Fruit fly (Drosophila melanogaster) whole organism, pupa: Measurements from ENCODE around the gene CG42597.

ENCODE experiments used
- CG10348 ChIP-seq: fragments of 200-800 bp; sonication (Bioruptor generic); IDR thresholded peaks from 2 replicates; pipeline ENCODE4 v1.3.6; 2022; ENCODE audit warnings: missing biosample characterization, missing genetic modification characterization
- CG12605 ChIP-seq: fragments of 200-800 bp; sonication (Bioruptor generic); IDR thresholded peaks from 2 replicates; pipeline ENCODE4 v1.3.6; 2022; ENCODE audit warnings: missing biosample characterization, missing genetic modification characterization
- CG13204 ChIP-seq: fragments of 200-800 bp; sonication (Bioruptor generic); optimal IDR thresholded peaks from 2 replicates; lab custom pipeline; 2018; ENCODE audit warnings: missing biosample characterization, mild to moderate bottlenecking, missing genetic modification characterization, moderate library complexity
- CG14655 ChIP-seq: fragments of 200-800 bp; sonication (Bioruptor generic); optimal IDR thresholded peaks from 3 replicates; lab custom pipeline; 2017; ENCODE audit warnings: mild to moderate bottlenecking, missing biosample characterization, missing genetic modification reagents, missing genetic modification characterization
- CG15710 ChIP-seq: fragments of 200-800 bp; sonication (Bioruptor generic); optimal IDR thresholded peaks from 2 replicates; lab custom pipeline; 2018; ENCODE audit warnings: missing biosample characterization, mild to moderate bottlenecking, missing genetic modification characterization, moderate library complexity
- CG17806 ChIP-seq: fragments of 200-800 bp; sonication (Bioruptor generic); optimal IDR thresholded peaks from 2 replicates; lab custom pipeline; 2018; ENCODE audit warnings: missing biosample characterization, mild to moderate bottlenecking, missing genetic modification characterization, moderate library complexity
- CG32121 ChIP-seq: fragments of 200-800 bp; sonication (Bioruptor generic); IDR thresholded peaks from 2 replicates; pipeline ENCODE4 v1.3.6; 2022; ENCODE audit warnings: missing biosample characterization, missing genetic modification characterization
- CG34367 ChIP-seq: fragments of 200-800 bp; sonication (Bioruptor generic); optimal IDR thresholded peaks from 2 replicates; lab custom pipeline; 2018; ENCODE audit warnings: missing biosample characterization, mild to moderate bottlenecking, missing genetic modification characterization
- CG4496 ChIP-seq: fragments of 200-800 bp; sonication (Bioruptor generic); IDR thresholded peaks from 3 replicates; pipeline ENCODE4 v1.3.6; 2022; ENCODE audit warnings: missing biosample characterization, missing genetic modification characterization
- CG8159 ChIP-seq: fragments of 200-800 bp; sonication (Bioruptor generic); optimal IDR thresholded peaks from 3 replicates; lab custom pipeline; 2018; ENCODE audit warnings: missing biosample characterization, mild to moderate bottlenecking, missing genetic modification characterization, moderate library complexity
- CG8301 ChIP-seq: fragments of 200-800 bp; sonication (Bioruptor generic); optimal IDR thresholded peaks from 2 replicates; lab custom pipeline; 2018; ENCODE audit warnings: missing biosample characterization, mild to moderate bottlenecking, missing genetic modification characterization
- CG9948 ChIP-seq: fragments of 200-800 bp; sonication (Bioruptor generic); optimal IDR thresholded peaks from 2 replicates; lab custom pipeline; 2018; ENCODE audit warnings: missing biosample characterization, mild to moderate bottlenecking, missing genetic modification characterization, moderate library complexity
- D1 ChIP-seq: fragments of 200-800 bp; sonication (Bioruptor generic); optimal IDR thresholded peaks from 2 replicates; lab custom pipeline; 2018; ENCODE audit warnings: missing biosample characterization, mild to moderate bottlenecking, missing genetic modification characterization, moderate library complexity
- EcR ChIP-seq: fragments of 200-800 bp; sonication (Bioruptor generic); optimal IDR thresholded peaks from 3 replicates; lab custom pipeline; 2019; ENCODE audit warnings: missing biosample characterization, missing genetic modification characterization, mild to moderate bottlenecking, moderate library complexity, missing genetic modification reagents
- Ets98B ChIP-seq: fragments of 200-800 bp; sonication (Bioruptor generic); IDR thresholded peaks from 2 replicates; pipeline ENCODE4 v1.3.6; 2022; ENCODE audit warnings: missing biosample characterization, missing genetic modification characterization
- Pif1A ChIP-seq: fragments of 200-800 bp; sonication (Bioruptor generic); optimal IDR thresholded peaks from 3 replicates; lab custom pipeline; 2016; ENCODE audit warnings: missing biosample characterization, missing genetic modification characterization
- Pif1B ChIP-seq: fragments of 200-800 bp; sonication (Bioruptor generic); optimal IDR thresholded peaks from 3 replicates; lab custom pipeline; 2016; ENCODE audit warnings: missing biosample characterization, missing genetic modification characterization
- Snoo ChIP-seq: fragments of 200-800 bp; sonication (Bioruptor generic); optimal IDR thresholded peaks from 3 replicates; lab custom pipeline; 2017; ENCODE audit warnings: missing biosample characterization, mild to moderate bottlenecking, missing genetic modification characterization, inconsistent platforms
- fd96Ca ChIP-seq: fragments of 200-800 bp; sonication (Bioruptor generic); IDR thresholded peaks from 3 replicates; pipeline ENCODE4 v1.3.6; 2022; ENCODE audit warnings: missing biosample characterization, missing genetic modification characterization
- gl ChIP-seq: fragments of 200-800 bp; sonication (Bioruptor generic); optimal IDR thresholded peaks from 2 replicates; lab custom pipeline; 2018; ENCODE audit warnings: missing biosample characterization, mild to moderate bottlenecking, missing genetic modification characterization
- rn ChIP-seq: fragments of 200-800 bp; sonication (Bioruptor generic); IDR thresholded peaks from 2 replicates; pipeline ENCODE4 v1.3.6; 2022; ENCODE audit warnings: missing biosample characterization, missing genetic modification characterization

The CG42597 gene

dm6 chr2L:22059852-22060251, 5.3 kb downstream of the CG42597 start:
- TF ChIP-seq Pif1A (GFP tag; lab: Kevin White, UChicago) (no peak), fd96Ca (GFP tag; lab: Robert Waterston, UW) (no peak), gl (tag; lab: Kevin White, UChicago) (no peak)
- TF ChIP-seq, all 21 proteins: peak for 0

- TF ChIP-seq CG15710 (tag; lab: Kevin White, UChicago) (no peak), Pif1B (no peak), CG4496 (GFP tag; lab: Robert Waterston, UW) (no peak), CG13204 (GFP tag; lab: Kevin White, UChicago) (no peak), Ets98B (no peak), EcR (GFP tag; lab: Kevin White, UChicago) (no peak), Snoo (tag; lab: Kevin White, UChicago) (no peak), CG8301 (tag; lab: Kevin White, UChicago) (no peak), gl (tag; lab: Kevin White, UChicago) (no peak), fd96Ca (GFP tag; lab: Robert Waterston, UW) (no peak), D1 (tag; lab: Kevin White, UChicago) (no peak), Pif1A (GFP tag; lab: Kevin White, UChicago) (no peak), CG8159 (tag; lab: Kevin White, UChicago) (no peak), CG10348 (GFP tag; lab: Robert Waterston, UW) (no peak), CG32121 (GFP tag; lab: Robert Waterston, UW) (no peak), rn (GFP tag; lab: Robert Waterston, UW) (no peak), CG9948 (no peak), CG12605 (GFP tag; lab: Robert Waterston, UW) (no peak)
These were observed 10.9 kb downstream of the CG42597 start, which contains the start of gene CG34173 for dm6 chr2L:22054202-22054601. TSS of gene CG34173 (minus strand) at chr2L:22054302.

dm6 chr2L:22043777-22044176, 21.4 kb downstream of the CG42597 start, which contains the start of gene CG31601:
TSS of gene CG31601 (minus strand) at chr2L:22043877.
- TF ChIP-seq CG14655 (GFP tag; lab: Kevin White, UChicago) (no peak), Ets98B (no peak), CG32121 (GFP tag; lab: Robert Waterston, UW) (no peak), CG12605 (GFP tag; lab: Robert Waterston, UW) (no peak), CG8159 (tag; lab: Kevin White, UChicago) (no peak), EcR (GFP tag; lab: Kevin White, UChicago) (no peak), CG10348 (GFP tag; lab: Robert Waterston, UW) (no peak), CG34367 (no peak), CG15710 (tag; lab: Kevin White, UChicago) (no peak), D1 (tag; lab: Kevin White, UChicago) (no peak), CG8301 (tag; lab: Kevin White, UChicago) (no peak), rn (GFP tag; lab: Robert Waterston, UW) (no peak)
- TF ChIP-seq, all 21 proteins: peak for 0

dm6 chr2L:22037560-22037959, 27.6 kb downstream of the CG42597 start, which contains the start of gene Grl40a:
TSS of gene Grl40a (plus strand) at chr2L:22037860.
- no peak for TF ChIP-seq CG15710 (tag; lab: Kevin White, UChicago)
- no peak for TF ChIP-seq CG8301 (tag; lab: Kevin White, UChicago)
- no peak for TF ChIP-seq rn (GFP tag; lab: Robert Waterston, UW)
- TF ChIP-seq CG32121 (GFP tag; lab: Robert Waterston, UW) = no peak
- no peak for TF ChIP-seq EcR (GFP tag; lab: Kevin White, UChicago)
- TF ChIP-seq Pif1B = no peak

- no peak for TF ChIP-seq Snoo (tag; lab: Kevin White, UChicago)
- no peak for TF ChIP-seq CG4496 (GFP tag; lab: Robert Waterston, UW)
- no peak for TF ChIP-seq CG8301 (tag; lab: Kevin White, UChicago)
- no peak for TF ChIP-seq CG32121 (GFP tag; lab: Robert Waterston, UW)
- TF ChIP-seq D1 (tag; lab: Kevin White, UChicago) = no peak
- no peak for TF ChIP-seq CG17806 (tag; lab: Kevin White, UChicago)
- TF ChIP-seq EcR (GFP tag; lab: Kevin White, UChicago) = no peak
- TF ChIP-seq CG8159 (tag; lab: Kevin White, UChicago) = no peak
- TF ChIP-seq gl (tag; lab: Kevin White, UChicago) = no peak
These were observed 28.3 kb downstream of the CG42597 start for dm6 chr2L:22036877-22037276.

- TF ChIP-seq CG15710 (tag; lab: Kevin White, UChicago) = no peak
- TF ChIP-seq CG32121 (GFP tag; lab: Robert Waterston, UW) = peak; percentile 32; the same call in 1 of the 2 replicates
- TF ChIP-seq fd96Ca (GFP tag; lab: Robert Waterston, UW) = peak; percentile 64; the same call in 2 of the 3 replicates
These were observed 40.8 kb downstream of the CG42597 start for dm6 chr2L:22024362-22024761.

- TF ChIP-seq Ets98B = 0 out of 2 replicates have a peak, but pooled peaks have one; percentile 38
- TF ChIP-seq EcR (GFP tag; lab: Kevin White, UChicago) = no peak
- TF ChIP-seq D1 (tag; lab: Kevin White, UChicago) = no peak
- TF ChIP-seq CG17806 (tag; lab: Kevin White, UChicago) = no peak
- no peak for TF ChIP-seq rn (GFP tag; lab: Robert Waterston, UW)
- TF ChIP-seq CG13204 (GFP tag; lab: Kevin White, UChicago) = peak; percentile 5
- TF ChIP-seq CG15710 (tag; lab: Kevin White, UChicago) = no peak
- no peak for TF ChIP-seq CG14655 (GFP tag; lab: Kevin White, UChicago)
- TF ChIP-seq Pif1B = peak; percentile 18
- peak; percentile 58; the same call in 2 of the 3 replicates for TF ChIP-seq fd96Ca (GFP tag; lab: Robert Waterston, UW)
These were observed 46.3 kb downstream of the CG42597 start, which contains the start of gene tio for dm6 chr2L:22018861-22019270. TSS of gene tio (plus strand) at chr2L:22019208.
